Worm (Caenorhabditis elegans): ENCODE data around the gene W04D12.1.

- TF ChIP-seq dao-5 (tag; optimal IDR thresholded peaks at IDR 0.05) (no peak), him-1 (tag; optimal IDR thresholded peaks at IDR 0.05) (no peak)
Observed at ce11 chrIII:5832442-5832841, 4.3 kb upstream of the W04D12.1 start.

All from whole organism, L4/young adult.